Worm (Caenorhabditis elegans) whole organism, early embryonic: ENCODE results near the gene Y61B8A.6.
"Not testable (repeated sequence)": the region's sequence is repeated elsewhere in the genome, so short reads cannot be mapped to it uniquely, and the experiment has no call there.

Experiments used
- ama-1 ChIP-seq: fragments of 150-350 bp; optimal IDR thresholded peaks from 2 replicates; lab custom pipeline; 2014
- sea-1 ChIP-seq: fragments of 200-800 bp; sonication (Bioruptor generic); conservative IDR thresholded peaks from 2 replicates; pipeline ENCODE4 v1.3.6; 2022; ENCODE audit warnings: missing genetic modification characterization, missing compliant biosample characterization

- not testable (repeated sequence) for TF ChIP-seq sea-1; ama-1 (lab: Kevin White, UChicago)
These were observed 3.3 kb downstream of the Y61B8A.6 start, which contains the start of gene srh-116 for ce11 chrV:17255028-17255427.
